Fruit fly (Drosophila melanogaster) whole organism, embryonic: Measurements from ENCODE around the gene RabGGTa.

ENCODE experiments used
- Asciz ChIP-seq: fragments of 200-800 bp; sonication (Bioruptor generic); optimal IDR thresholded peaks from 2 replicates; lab custom pipeline; 2017; ENCODE audit warnings: missing biosample characterization, mild to moderate bottlenecking, missing genetic modification characterization, missing genetic modification reagents
- Atf-2 ChIP-seq: fragments of 200-800 bp; sonication (Bioruptor generic); optimal IDR thresholded peaks from 2 replicates; lab custom pipeline; 2016; ENCODE audit warnings: missing biosample characterization, missing genetic modification characterization
- B-H1 ChIP-seq: fragments of 200-800 bp; sonication (Bioruptor generic); IDR thresholded peaks from 3 replicates; pipeline ENCODE4 v1.3.6; 2022; ENCODE audit warnings: missing biosample characterization, missing genetic modification characterization
- Blimp-1 ChIP-seq: fragments of 200-800 bp; sonication (Bioruptor generic); optimal IDR thresholded peaks from 3 replicates; lab custom pipeline; 2018; ENCODE audit warnings: missing biosample characterization, missing genetic modification characterization, mild to moderate bottlenecking, moderate library complexity, missing genetic modification reagents
- CG10209 ChIP-seq: fragments of 200-800 bp; sonication (Bioruptor generic); optimal IDR thresholded peaks from 3 replicates; lab custom pipeline; 2017; ENCODE audit warnings: missing biosample characterization, mild to moderate bottlenecking, missing genetic modification characterization, missing genetic modification reagents
- CG10431 ChIP-seq: fragments of 200-800 bp; sonication (Bioruptor generic); optimal IDR thresholded peaks from 3 replicates; lab custom pipeline; 2018; ENCODE audit warnings: missing biosample characterization, mild to moderate bottlenecking, missing genetic modification characterization
- CG10565 ChIP-seq: fragments of 200-800 bp; sonication (Bioruptor generic); optimal IDR thresholded peaks from 3 replicates; lab custom pipeline; 2016; ENCODE audit warnings: missing biosample characterization, mild to moderate bottlenecking, missing genetic modification characterization
- CG11398 ChIP-seq: fragments of 200-800 bp; sonication (Bioruptor generic); optimal IDR thresholded peaks from 2 replicates; lab custom pipeline; 2016; ENCODE audit warnings: missing biosample characterization, missing genetic modification characterization
- CG11723 ChIP-seq: fragments of 200-800 bp; sonication (Bioruptor generic); optimal IDR thresholded peaks from 2 replicates; lab custom pipeline; 2017; ENCODE audit warnings: missing biosample characterization, mild to moderate bottlenecking, missing genetic modification characterization
- CG12155 ChIP-seq: fragments of 200-800 bp; sonication (Bioruptor generic); optimal IDR thresholded peaks from 3 replicates; lab custom pipeline; 2016; ENCODE audit warnings: missing biosample characterization, missing genetic modification characterization
- CG1233 ChIP-seq: fragments of 200-800 bp; sonication (Bioruptor generic); optimal IDR thresholded peaks from 4 replicates; lab custom pipeline; 2018; ENCODE audit warnings: missing biosample characterization, mild to moderate bottlenecking, missing genetic modification characterization
- CG13894 ChIP-seq: fragments of 200-800 bp; sonication (Bioruptor generic); optimal IDR thresholded peaks from 3 replicates; lab custom pipeline; 2018; ENCODE audit warnings: missing biosample characterization, mild to moderate bottlenecking, missing genetic modification characterization, moderate library complexity
- CG1832 ChIP-seq: fragments of 200-800 bp; sonication (Bioruptor generic); optimal IDR thresholded peaks from 2 replicates; lab custom pipeline; 2017; ENCODE audit warnings: missing biosample characterization, mild to moderate bottlenecking, missing genetic modification characterization, inconsistent platforms
- CG18619 ChIP-seq: fragments of 200-800 bp; sonication (Bioruptor generic); optimal IDR thresholded peaks from 3 replicates; lab custom pipeline; 2017; ENCODE audit warnings: missing biosample characterization, mild to moderate bottlenecking, missing genetic modification characterization
- CG2712 ChIP-seq: fragments of 200-800 bp; optimal IDR thresholded peaks from 3 replicates; lab custom pipeline; 2019; ENCODE audit warnings: missing biosample characterization, mild to moderate bottlenecking, missing genetic modification characterization, moderate library complexity
- CG31388 ChIP-seq: fragments of 200-800 bp; sonication (Bioruptor generic); optimal IDR thresholded peaks from 2 replicates; lab custom pipeline; 2016; ENCODE audit warnings: missing biosample characterization, missing genetic modification characterization
- CG32767 ChIP-seq: fragments of 200-800 bp; sonication (Bioruptor generic); IDR thresholded peaks from 2 replicates; pipeline ENCODE4 v1.3.6; 2022; ENCODE audit warnings: missing biosample characterization, missing genetic modification characterization
- CG34224 ChIP-seq: fragments of 200-800 bp; sonication (Bioruptor generic); IDR thresholded peaks from 3 replicates; pipeline ENCODE4 v1.3.6; 2022; ENCODE audit warnings: missing biosample characterization, missing genetic modification characterization; ENCODE audit not compliant: partially characterized antibody
- CG4328 ChIP-seq: fragments of 200-800 bp; sonication (Bioruptor generic); optimal IDR thresholded peaks from 3 replicates; lab custom pipeline; 2017; ENCODE audit warnings: missing biosample characterization, missing genetic modification reagents, missing genetic modification characterization
- CG4360 ChIP-seq: fragments of 200-800 bp; sonication (Bioruptor generic); IDR thresholded peaks from 2 replicates; pipeline ENCODE4 v1.3.6; 2022; ENCODE audit warnings: missing biosample characterization, missing genetic modification characterization
- CG4730 ChIP-seq: fragments of 200-800 bp; sonication (Bioruptor generic); IDR thresholded peaks from 2 replicates; pipeline ENCODE4 v1.3.6; 2022; ENCODE audit warnings: missing biosample characterization, missing genetic modification characterization
- CG7987 ChIP-seq: fragments of 200-800 bp; sonication (Bioruptor generic); optimal IDR thresholded peaks from 2 replicates; lab custom pipeline; 2018; ENCODE audit warnings: missing biosample characterization, mild to moderate bottlenecking, missing genetic modification characterization, moderate library complexity
- CG9727 ChIP-seq: fragments of 200-800 bp; sonication (Bioruptor generic); optimal IDR thresholded peaks from 3 replicates; lab custom pipeline; 2017; ENCODE audit warnings: missing biosample characterization, mild to moderate bottlenecking, missing genetic modification characterization
- GATAe ChIP-seq: fragments of 200-800 bp; sonication (Bioruptor generic); conservative IDR thresholded peaks from 2 replicates; pipeline ENCODE4 v1.3.6; 2022; ENCODE audit warnings: missing biosample characterization, missing genetic modification characterization
- H15 ChIP-seq: fragments of 200-800 bp; sonication (Bioruptor generic); IDR thresholded peaks from 3 replicates; pipeline ENCODE4 v1.3.6; 2022; ENCODE audit warnings: missing biosample characterization, missing genetic modification characterization
- H2.0 ChIP-seq: fragments of 200-800 bp; sonication (Bioruptor generic); IDR thresholded peaks from 2 replicates; pipeline ENCODE4 v1.3.6; 2022; ENCODE audit warnings: missing biosample characterization, missing genetic modification characterization
- HLH54F ChIP-seq: fragments of 200-800 bp; sonication (Bioruptor generic); optimal IDR thresholded peaks from 3 replicates; lab custom pipeline; 2016; ENCODE audit warnings: missing biosample characterization, missing genetic modification characterization
- HLHmδ ChIP-seq: fragments of 200-800 bp; sonication (Bioruptor generic); optimal IDR thresholded peaks from 2 replicates; lab custom pipeline; 2018; ENCODE audit warnings: missing biosample characterization, mild to moderate bottlenecking, missing genetic modification characterization, moderate library complexity
- Hey ChIP-seq: fragments of 200-800 bp; sonication (Bioruptor generic); optimal IDR thresholded peaks from 3 replicates; lab custom pipeline; 2018; ENCODE audit warnings: missing biosample characterization, mild to moderate bottlenecking, missing genetic modification characterization
- HmgZ ChIP-seq: fragments of 200-800 bp; sonication (Bioruptor generic); optimal IDR thresholded peaks from 2 replicates; lab custom pipeline; 2018; ENCODE audit warnings: missing biosample characterization, mild to moderate bottlenecking, missing genetic modification characterization
- Med ChIP-seq: fragments of 200-800 bp; sonication (Bioruptor generic); peaks from one replicate; lab custom pipeline; 2016; ENCODE audit warnings: missing biosample characterization, missing genetic modification characterization, mild to moderate bottlenecking, inconsistent platforms, moderate library complexity
- Meics ChIP-seq: fragments of 200-800 bp; sonication (Bioruptor generic); optimal IDR thresholded peaks from 2 replicates; lab custom pipeline; 2017; ENCODE audit warnings: missing biosample characterization, mild to moderate bottlenecking, missing genetic modification characterization
- NfI ChIP-seq: fragments of 200-800 bp; sonication (Bioruptor generic); optimal IDR thresholded peaks from 3 replicates; lab custom pipeline; 2018; ENCODE audit warnings: missing biosample characterization, mild to moderate bottlenecking, missing genetic modification characterization, moderate library complexity
- Rfx ChIP-seq: fragments of 200-800 bp; sonication (Bioruptor generic); IDR thresholded peaks from 2 replicates; pipeline ENCODE4 v1.3.6; 2022; ENCODE audit warnings: missing biosample characterization, missing genetic modification characterization
- Vsx1 ChIP-seq: fragments of 200-800 bp; sonication (Bioruptor generic); optimal IDR thresholded peaks from 2 replicates; lab custom pipeline; 2017; ENCODE audit warnings: missing biosample characterization, mild to moderate bottlenecking, missing genetic modification characterization, missing genetic modification reagents
- abd-A ChIP-seq: fragments of 200-800 bp; sonication (Bioruptor generic); optimal IDR thresholded peaks from 3 replicates; lab custom pipeline; 2019; ENCODE audit warnings: missing biosample characterization, mild to moderate bottlenecking, missing genetic modification characterization, moderate library complexity
- ash1 ChIP-seq: fragments of 200-800 bp; sonication (Bioruptor generic); optimal IDR thresholded peaks from 2 replicates; lab custom pipeline; 2018; ENCODE audit warnings: missing biosample characterization, mild to moderate bottlenecking, missing genetic modification characterization
- da ChIP-seq: fragments of 200-800 bp; sonication (Bioruptor generic); optimal IDR thresholded peaks from 2 replicates; lab custom pipeline; 2016; ENCODE audit warnings: missing biosample characterization, missing genetic modification characterization
- dmrt99B ChIP-seq: fragments of 200-800 bp; sonication (Bioruptor generic); optimal IDR thresholded peaks from 2 replicates; lab custom pipeline; 2018; ENCODE audit warnings: missing biosample characterization, mild to moderate bottlenecking, missing genetic modification characterization, moderate library complexity
- dysf ChIP-seq: fragments of 200-800 bp; sonication (Bioruptor generic); IDR thresholded peaks from 3 replicates; pipeline ENCODE4 v1.3.6; 2022; ENCODE audit warnings: missing biosample characterization, missing genetic modification characterization
- exex ChIP-seq: fragments of 200-800 bp; sonication (Bioruptor generic); optimal IDR thresholded peaks from 4 replicates; lab custom pipeline; 2018; ENCODE audit warnings: missing biosample characterization, mild to moderate bottlenecking, missing genetic modification characterization, moderate library complexity
- gem ChIP-seq: fragments of 200-800 bp; sonication (Bioruptor generic); optimal IDR thresholded peaks from 2 replicates; lab custom pipeline; 2019; ENCODE audit warnings: missing biosample characterization, mild to moderate bottlenecking, missing genetic modification characterization, moderate library complexity
- grau ChIP-seq: fragments of 200-800 bp; optimal IDR thresholded peaks from 3 replicates; lab custom pipeline; 2019; ENCODE audit warnings: missing biosample characterization, mild to moderate bottlenecking, missing genetic modification characterization, moderate library complexity
- kah ChIP-seq: fragments of 200-800 bp; sonication (Bioruptor generic); optimal IDR thresholded peaks from 2 replicates; lab custom pipeline; 2018; ENCODE audit warnings: missing biosample characterization, mild to moderate bottlenecking, missing genetic modification characterization
- nerfin-1 ChIP-seq: fragments of 200-800 bp; sonication (Bioruptor generic); optimal IDR thresholded peaks from 3 replicates; lab custom pipeline; 2019; ENCODE audit warnings: missing biosample characterization, mild to moderate bottlenecking, missing genetic modification characterization, moderate library complexity
- oc ChIP-seq: fragments of 200-800 bp; sonication (Bioruptor generic); optimal IDR thresholded peaks from 2 replicates; lab custom pipeline; 2018; ENCODE audit warnings: missing biosample characterization, mild to moderate bottlenecking, missing genetic modification characterization, moderate library complexity
- p53 ChIP-seq: fragments of 200-800 bp; sonication (Bioruptor generic); optimal IDR thresholded peaks from 2 replicates; lab custom pipeline; 2016; ENCODE audit warnings: missing biosample characterization, missing genetic modification characterization
- pros ChIP-seq: fragments of 200-800 bp; sonication (Bioruptor generic); optimal IDR thresholded peaks from 3 replicates; lab custom pipeline; 2019; ENCODE audit warnings: missing biosample characterization, mild to moderate bottlenecking, missing genetic modification characterization, moderate library complexity
- scrt ChIP-seq: fragments of 200-800 bp; sonication (Bioruptor generic); optimal IDR thresholded peaks from 2 replicates; lab custom pipeline; 2018; ENCODE audit warnings: missing biosample characterization, mild to moderate bottlenecking, missing genetic modification characterization, moderate library complexity
- tin ChIP-seq: fragments of 200-800 bp; sonication (Bioruptor generic); optimal IDR thresholded peaks from 3 replicates; lab custom pipeline; 2016; ENCODE audit warnings: missing biosample characterization, missing genetic modification characterization
- tx ChIP-seq: fragments of 200-800 bp; sonication (Bioruptor generic); optimal IDR thresholded peaks from 2 replicates; lab custom pipeline; 2016; ENCODE audit warnings: missing biosample characterization, missing genetic modification characterization

Gene RabGGTa

DNA sequence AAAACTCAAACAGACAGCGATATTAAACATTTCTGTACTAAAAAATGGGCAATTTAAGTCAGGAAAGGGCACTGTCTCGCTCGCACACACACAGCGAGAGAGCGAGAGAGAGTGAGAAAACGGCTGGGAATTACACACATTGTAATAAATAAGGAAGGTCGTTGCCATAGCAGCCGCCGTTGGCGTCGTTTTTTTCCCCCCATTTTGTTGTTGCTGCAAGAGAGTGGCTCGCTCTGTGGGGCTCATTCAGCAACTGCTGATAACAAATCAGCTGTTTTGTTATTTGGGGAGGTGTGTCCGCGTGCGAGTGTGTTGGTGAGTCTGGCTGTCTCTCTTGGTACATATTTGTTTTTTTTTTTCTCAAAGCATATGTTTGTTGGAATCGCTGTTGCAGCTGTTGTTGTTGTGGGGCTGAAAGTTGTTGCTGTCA, 40.0 kb upstream of the RabGGTa start (continued):
- TF ChIP-seq Vsx1 (peak; percentile 63), CG10209 (GFP tag; lab: Kevin White, UChicago) (peak; percentile 29), NfI (peak; percentile 31), GATAe (no peak), dmrt99B (tag; lab: Kevin White, UChicago) (peak; percentile 18), CG32767 (GFP tag; lab: Robert Waterston, UW) (no peak), CG2712 (peak; percentile 33), CG18619 (peak; percentile 20), H2.0 (GFP tag; lab: Robert Waterston, UW) (no peak), grau (tag; lab: Kevin White, UChicago) (no peak), CG4360 (GFP tag; lab: Robert Waterston, UW) (no peak), B-H1 (GFP tag; lab: Robert Waterston, UW) (no peak), CG4730 (GFP tag; lab: Robert Waterston, UW) (no peak), Hey (no peak), CG1233 (GFP tag; lab: Kevin White, UChicago) (peak; percentile 66), CG9727 (peak; percentile 48), tin (GFP tag; lab: Kevin White, UChicago) (no peak), nerfin-1 (tag; lab: Kevin White, UChicago) (peak; percentile 65), H15 (GFP tag; lab: Robert Waterston, UW) (no peak), HmgZ (tag; lab: Kevin White, UChicago) (peak; percentile 57), exex (tag; lab: Kevin White, UChicago) (no peak), CG4328 (GFP tag; lab: Kevin White, UChicago) (no peak), Asciz (GFP tag; lab: Kevin White, UChicago) (peak; percentile 64), CG11723 (peak; percentile 53), CG11398 (peak; percentile 39), CG13894 (tag; lab: Kevin White, UChicago) (no peak), Atf-2 (GFP tag; lab: Kevin White, UChicago) (no peak), Blimp-1 (GFP tag; lab: Kevin White, UChicago) (peak; percentile 51), ash1 (GFP tag; lab: Kevin White, UChicago) (peak; percentile 40), CG34224 (GFP tag; lab: Robert Waterston, UW) (no peak), dysf (GFP tag; lab: Robert Waterston, UW) (no peak), CG10565 (GFP tag; lab: Kevin White, UChicago) (no peak), HLHmδ (peak; percentile 72), pros (GFP tag; lab: Kevin White, UChicago) (peak; percentile 66), Rfx (GFP tag; lab: Robert Waterston, UW) (no peak), abd-A (tag; lab: Kevin White, UChicago) (peak; percentile 99), CG10431 (GFP tag; lab: Kevin White, UChicago) (peak; percentile 77), da (GFP tag; lab: Kevin White, UChicago) (peak; percentile 42), scrt (peak; percentile 42), kah (peak; percentile 72), Meics (GFP tag; lab: Kevin White, UChicago) (peak; percentile 47), CG1832 (peak; percentile 79), HLH54F (GFP tag; lab: Kevin White, UChicago) (no peak), oc (peak; percentile 51), tx (GFP tag; lab: Kevin White, UChicago) (no peak), Med (GFP tag; lab: Kevin White, UChicago) (peak; percentile 82), CG31388 (GFP tag; lab: Kevin White, UChicago) (no peak), CG7987 (GFP tag; lab: Kevin White, UChicago) (peak; percentile 71), gem (tag; lab: Kevin White, UChicago) (peak; percentile 31), p53 (peak; percentile 14), CG12155 (GFP tag; lab: Kevin White, UChicago) (no peak)
